Worm (Caenorhabditis elegans): ENCODE data around the gene dhgd-1.

The dhgd-1 gene

DNA sequence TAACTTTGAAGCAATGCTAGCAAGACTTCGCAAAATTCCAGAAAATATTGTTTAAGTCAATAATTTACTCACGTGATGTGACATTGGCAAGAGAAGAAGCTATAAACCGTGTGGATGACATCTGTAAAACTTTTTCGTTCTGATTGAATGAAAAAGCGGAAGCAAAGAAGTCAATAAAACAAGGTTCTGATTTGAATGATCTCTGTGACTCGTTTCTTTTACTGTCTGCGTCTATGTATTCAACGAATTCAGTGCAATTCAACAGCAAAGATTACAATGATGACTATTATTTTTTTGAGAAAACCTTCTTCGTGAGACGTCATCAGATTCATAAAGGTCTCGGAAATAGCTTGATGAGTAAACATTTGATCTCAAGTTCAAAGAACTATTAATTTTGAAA lies 59.0 kb downstream of the dhgd-1 start, which contains the start of gene hacl-1 (continued):
- TF ChIP-seq nhr-237 (tag; optimal IDR thresholded peaks at IDR 0.05), result no peak
- TF ChIP-seq zag-1 (tag; optimal IDR thresholded peaks at IDR 0.05), result no peak
- TF ChIP-seq daf-8 (GFP tag; IDR thresholded peaks at IDR 0.05), result no peak
- TF ChIP-seq lin-39 (tag; optimal IDR thresholded peaks at IDR 0.05), result no peak
- TF ChIP-seq nhr-76 (tag; optimal IDR thresholded peaks at IDR 0.05), result no peak
- TF ChIP-seq nhr-6 (tag; optimal IDR thresholded peaks at IDR 0.05), result no peak
- TF ChIP-seq hlh-11 (tag; optimal IDR thresholded peaks at IDR 0.05), result peak; percentile 57
- peak; percentile 15 for TF ChIP-seq lin-13 (GFP tag; optimal IDR thresholded peaks at IDR 0.05)
- no peak for TF ChIP-seq ceh-32 (tag; optimal IDR thresholded peaks at IDR 0.05; ENCODE audit: poor library complexity)
- TF ChIP-seq fkh-10 (GFP tag; optimal IDR thresholded peaks at IDR 0.05), result no peak
- no peak for TF ChIP-seq fos-1 (tag; optimal IDR thresholded peaks at IDR 0.05)
- no peak for TF ChIP-seq aly-2 (tag; optimal IDR thresholded peaks at IDR 0.05)
- TF ChIP-seq dpl-1 (GFP tag; optimal IDR thresholded peaks at IDR 0.05), result no peak
- no peak for TF ChIP-seq sdz-12 (GFP tag; optimal IDR thresholded peaks at IDR 0.05)
- TF ChIP-seq aha-1 (tag), result peak; percentile 59
- TF ChIP-seq ceh-28 (tag; optimal IDR thresholded peaks at IDR 0.05), result no peak
- no peak for TF ChIP-seq mdl-1 (tag; optimal IDR thresholded peaks at IDR 0.05)
- TF ChIP-seq zfp-3 (GFP tag; conservative IDR thresholded peaks at IDR 0.05), result no peak
- TF ChIP-seq Y105C5A.15 (GFP tag; IDR thresholded peaks at IDR 0.05), result no peak
- no peak for TF ChIP-seq php-3 (GFP tag; IDR thresholded peaks at IDR 0.05)
- no peak for TF ChIP-seq daf-19 (GFP tag; conservative IDR thresholded peaks at IDR 0.05)
- TF ChIP-seq lir-3 (tag; optimal IDR thresholded peaks at IDR 0.05), result no peak
- no peak for TF ChIP-seq R02D3.7 (tag; optimal IDR thresholded peaks at IDR 0.05)
- TF ChIP-seq jun-1 (tag; optimal IDR thresholded peaks at IDR 0.05), result peak; percentile 35
- peak in 1 of 2 experiments; percentile 69 for TF ChIP-seq unc-62 (GFP tag; optimal IDR thresholded peaks at IDR 0.05 in 1 of 2)
- TF ChIP-seq unc-62 (tag; optimal IDR thresholded peaks at IDR 0.05), result no peak
- TF ChIP-seq Y48G9A.11 (GFP tag; IDR thresholded peaks at IDR 0.05), result no peak
- no peak for TF ChIP-seq nhr-10 (tag; optimal IDR thresholded peaks at IDR 0.05)
- TF ChIP-seq T20F7.1 (GFP tag; optimal IDR thresholded peaks at IDR 0.05), result no peak
- TF ChIP-seq F37D6.2 (tag; optimal IDR thresholded peaks at IDR 0.05), result no peak
- TF ChIP-seq lin-29 (GFP tag; IDR thresholded peaks at IDR 0.05), result no peak
